Fruit fly (Drosophila melanogaster) whole organism, wandering third instar larva: ENCODE measurements around the gene Trf4-1.

ENCODE experiments used
- CG9705 ChIP-seq: fragments of 200-800 bp; sonication (Bioruptor generic); optimal IDR thresholded peaks from 2 replicates; lab custom pipeline; 2018; ENCODE audit warnings: missing biosample characterization, mild to moderate bottlenecking, missing genetic modification characterization
- CrebA ChIP-seq: fragments of 200-800 bp; sonication (Bioruptor generic); optimal IDR thresholded peaks from 2 replicates; lab custom pipeline; 2016; ENCODE audit warnings: missing biosample characterization, mild to moderate bottlenecking, missing genetic modification characterization, borderline replicate concordance
- Dfd ChIP-seq: fragments of >200 bp; optimal IDR thresholded peaks from 2 replicates; lab custom pipeline; 2017; ENCODE audit warnings: missing biosample characterization, missing genetic modification characterization
- GATAd ChIP-seq: sonication (Bioruptor generic); optimal IDR thresholded peaks from 2 replicates; lab custom pipeline; 2016; ENCODE audit warnings: missing biosample characterization, missing genetic modification characterization
- HLH106 ChIP-seq: fragments of 200-800 bp; optimal IDR thresholded peaks from 3 replicates; lab custom pipeline; 2019; ENCODE audit warnings: missing biosample characterization, mild to moderate bottlenecking, missing genetic modification characterization, moderate library complexity
- Hnf4 ChIP-seq: fragments of 200-800 bp; sonication (Bioruptor generic); optimal IDR thresholded peaks from 2 replicates; lab custom pipeline; 2016; ENCODE audit warnings: missing biosample characterization, mild to moderate bottlenecking, missing genetic modification characterization
- Hr83 ChIP-seq: fragments of 200-300 bp; sonication (Bioruptor generic); optimal IDR thresholded peaks from 2 replicates; lab custom pipeline; 2016; ENCODE audit warnings: missing biosample characterization, mild to moderate bottlenecking, missing genetic modification characterization, moderate library complexity; ENCODE audit not compliant: poor library complexity, severe bottlenecking
- Jra ChIP-seq: sonication (Bioruptor generic); optimal IDR thresholded peaks from 2 replicates; lab custom pipeline; 2016; ENCODE audit warnings: missing biosample characterization, missing genetic modification characterization
- N ChIP-seq: fragments of >200 bp; optimal IDR thresholded peaks from 2 replicates; lab custom pipeline; 2018; ENCODE audit warnings: missing biosample characterization, missing external identifiers, missing genetic modification characterization
- OdsH ChIP-seq: fragments of 200-800 bp; sonication (Bioruptor generic); optimal IDR thresholded peaks from 2 replicates; lab custom pipeline; 2016; ENCODE audit warnings: missing biosample characterization, mild to moderate bottlenecking, missing genetic modification characterization
- Rel ChIP-seq, 2 experiments: fragments of 200-800 bp; sonication (Bioruptor generic) in 1 of 2; optimal IDR thresholded peaks; 2 replicates in 1 of 2; 3 replicates in 1 of 2; lab custom pipeline; 2016 to 2019; ENCODE audit warnings: mild to moderate bottlenecking in 2 of 2, missing biosample characterization in 2 of 2, missing genetic modification characterization in 2 of 2, moderate library complexity in 1 of 2
- Sp1 ChIP-seq: fragments of 200-800 bp; sonication (Bioruptor generic); optimal IDR thresholded peaks from 3 replicates; lab custom pipeline; 2019; ENCODE audit warnings: missing biosample characterization, mild to moderate bottlenecking, missing genetic modification characterization, moderate library complexity
- Vsx2 ChIP-seq: fragments of 200-300, 225-300 bp; sonication (Bioruptor generic); optimal IDR thresholded peaks from 2 replicates; lab custom pipeline; 2018; ENCODE audit warnings: missing biosample characterization, missing genetic modification characterization; ENCODE audit not compliant: partially characterized antibody
- brk ChIP-seq: fragments of 200-800 bp; sonication (Bioruptor generic); optimal IDR thresholded peaks from 2 replicates; lab custom pipeline; 2016; ENCODE audit warnings: missing biosample characterization, mild to moderate bottlenecking, missing genetic modification characterization
- dl ChIP-seq, 2 experiments: fragments of 175-275, 200-275 bp in 1 of 2; fragments of 200-275 bp in 1 of 2; sonication (Bioruptor generic); optimal IDR thresholded peaks; lab custom pipeline; 2018; ENCODE audit warnings: mild to moderate bottlenecking in 2 of 2, missing biosample characterization in 2 of 2, missing genetic modification characterization in 2 of 2, moderate library complexity in 2 of 2; ENCODE audit not compliant: partially characterized antibody in 2 of 2, insufficient read depth in 1 of 2
- dsf ChIP-seq: sonication (Bioruptor generic); optimal IDR thresholded peaks from 2 replicates; lab custom pipeline; 2016; ENCODE audit warnings: missing biosample characterization, missing genetic modification characterization, borderline replicate concordance
- ey ChIP-seq: fragments of 200-800 bp; sonication (Bioruptor generic); optimal IDR thresholded peaks from 2 replicates; lab custom pipeline; 2016; ENCODE audit warnings: missing biosample characterization, missing genetic modification characterization
- foxo ChIP-seq, 2 experiments: fragments of 200-800 bp; sonication (Bioruptor generic); optimal IDR thresholded peaks; 2 replicates in 1 of 2; 3 replicates in 1 of 2; lab custom pipeline; 2016 to 2017; ENCODE audit warnings: missing biosample characterization in 2 of 2, missing genetic modification characterization in 2 of 2
- fru ChIP-seq: fragments of 200-800 bp; sonication (Bioruptor generic); optimal IDR thresholded peaks from 3 replicates; lab custom pipeline; 2016; ENCODE audit warnings: missing biosample characterization, mild to moderate bottlenecking, missing genetic modification characterization
- h ChIP-seq: fragments of 200-800 bp; sonication (Bioruptor generic); optimal IDR thresholded peaks from 3 replicates; lab custom pipeline; 2016; ENCODE audit warnings: missing biosample characterization, mild to moderate bottlenecking, missing genetic modification characterization
- jim ChIP-seq: fragments of 175-275, 200-325 bp; sonication (Bioruptor generic); optimal IDR thresholded peaks from 2 replicates; lab custom pipeline; 2016; ENCODE audit warnings: missing biosample characterization, mild to moderate bottlenecking, missing genetic modification characterization
- pan ChIP-seq: fragments of >200 bp; optimal IDR thresholded peaks from 2 replicates; lab custom pipeline; 2017
- psq ChIP-seq: fragments of 200-800 bp; sonication (Bioruptor generic); optimal IDR thresholded peaks from 3 replicates; lab custom pipeline; 2017; ENCODE audit warnings: missing biosample characterization, mild to moderate bottlenecking, missing genetic modification characterization, moderate library complexity
- rgr ChIP-seq: fragments of 200-800 bp; sonication (Bioruptor generic); optimal IDR thresholded peaks from 3 replicates; lab custom pipeline; 2016; ENCODE audit warnings: missing biosample characterization, mild to moderate bottlenecking, missing genetic modification characterization
- sage ChIP-seq: fragments of 200-800 bp; sonication (Bioruptor generic); optimal IDR thresholded peaks from 2 replicates; lab custom pipeline; 2016; ENCODE audit warnings: missing biosample characterization, mild to moderate bottlenecking, missing genetic modification characterization
- sv ChIP-seq: fragments of 200-800 bp; sonication (Bioruptor generic); optimal IDR thresholded peaks from 3 replicates; lab custom pipeline; 2016; ENCODE audit warnings: missing biosample characterization, missing genetic modification characterization
- tai ChIP-seq: sonication (Bioruptor generic); optimal IDR thresholded peaks from 2 replicates; lab custom pipeline; 2016; ENCODE audit warnings: missing biosample characterization, missing genetic modification characterization
- usp ChIP-seq: fragments of >200 bp; optimal IDR thresholded peaks from 2 replicates; lab custom pipeline; 2017; ENCODE audit warnings: missing biosample characterization, missing genetic modification characterization

Gene Trf4-1

DNA sequence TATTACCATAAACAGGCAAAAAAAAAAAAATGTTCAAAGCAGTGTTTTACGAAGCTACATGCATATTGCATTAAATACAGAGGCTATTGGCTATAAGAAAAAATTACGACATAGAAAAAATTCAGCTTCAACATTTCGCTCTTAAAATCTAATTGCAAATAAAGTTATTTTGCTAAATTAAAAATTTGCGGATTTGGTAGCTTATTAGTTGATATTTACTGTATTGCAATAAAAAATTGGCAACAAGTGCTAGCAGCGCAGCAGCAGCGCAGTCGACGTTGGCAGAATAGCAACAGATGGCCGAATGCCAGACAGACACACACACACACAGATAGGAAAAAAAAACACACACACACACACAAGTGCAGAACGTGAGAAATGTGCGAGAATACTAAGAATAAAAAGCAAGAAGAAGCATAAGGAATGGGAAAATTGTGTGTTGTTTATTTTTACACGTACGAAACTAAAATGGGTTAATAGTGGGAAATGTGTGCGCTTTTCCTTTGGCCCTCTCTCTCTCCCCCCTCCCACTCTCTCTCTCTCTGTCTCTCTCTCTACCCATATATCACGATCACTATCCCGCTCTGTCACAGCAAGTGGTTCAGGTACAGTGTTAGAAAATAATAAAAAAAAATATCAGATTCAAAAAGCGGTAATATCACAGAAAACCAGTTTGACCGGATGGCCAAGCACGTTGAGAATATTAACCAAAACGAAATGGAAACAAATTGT, 26.4 kb upstream of the Trf4-1 start (continued):
- TF ChIP-seq CG9705 (no peak), psq (GFP tag; lab: Kevin White, UChicago) (no peak), Rel (GFP tag; optimal IDR thresholded peaks at IDR 0.05; lab: Kevin White, UChicago) (no peak), Rel (tag; optimal IDR thresholded peaks at IDR 0.05; lab: Kevin White, UChicago) (no peak)

DNA sequence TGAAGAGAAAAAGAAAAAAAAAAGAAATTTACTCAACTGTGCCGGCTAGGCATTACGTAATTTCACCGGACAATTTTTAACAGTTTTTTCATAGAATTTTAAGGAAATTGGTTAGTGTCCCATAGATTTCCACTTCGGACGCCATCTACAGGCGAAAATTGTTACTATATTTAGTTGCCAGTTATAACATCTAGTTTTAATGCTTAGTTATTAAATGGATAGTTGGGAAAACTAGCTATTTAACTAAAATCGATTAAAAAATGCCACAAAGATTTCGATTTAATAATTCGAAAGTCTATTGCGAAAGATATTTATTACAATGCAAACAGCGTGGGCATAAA, 25.8 kb upstream of the Trf4-1 start:
- TF ChIP-seq foxo (GFP tag; optimal IDR thresholded peaks at IDR 0.05; lab: Kevin White, UChicago) = no peak
- TF ChIP-seq usp = no peak
- no peak for TF ChIP-seq tai (GFP tag; lab: Kevin White, UChicago)
- TF ChIP-seq ey (GFP tag; lab: Kevin White, UChicago) = no peak
- TF ChIP-seq sv (GFP tag; lab: Kevin White, UChicago) = no peak
- no peak for TF ChIP-seq Hr83 (GFP tag; lab: Kevin White, UChicago)

DNA sequence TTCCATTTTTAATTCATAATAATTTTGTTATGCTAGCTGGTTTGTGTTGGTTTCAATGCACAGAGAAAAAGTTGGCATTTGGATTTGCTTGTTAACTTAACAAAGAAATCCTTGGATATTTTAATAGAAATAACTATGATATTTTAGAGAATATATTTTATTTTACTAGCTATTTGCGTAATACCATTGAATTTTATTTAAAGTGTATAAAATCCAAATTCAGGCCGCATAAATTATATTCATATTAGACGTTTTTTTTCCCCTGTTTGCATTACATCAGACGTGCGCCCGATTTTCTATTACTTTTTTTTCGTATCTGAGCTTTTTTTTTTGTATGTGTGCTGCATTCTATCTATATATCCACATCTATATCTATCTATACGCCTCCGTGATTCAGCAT, 25.4 kb upstream of the Trf4-1 start:
- TF ChIP-seq rgr (GFP tag; lab: Kevin White, UChicago) = no peak
- TF ChIP-seq foxo (GFP tag; optimal IDR thresholded peaks at IDR 0.05; lab: Kevin White, UChicago) = no peak

DNA sequence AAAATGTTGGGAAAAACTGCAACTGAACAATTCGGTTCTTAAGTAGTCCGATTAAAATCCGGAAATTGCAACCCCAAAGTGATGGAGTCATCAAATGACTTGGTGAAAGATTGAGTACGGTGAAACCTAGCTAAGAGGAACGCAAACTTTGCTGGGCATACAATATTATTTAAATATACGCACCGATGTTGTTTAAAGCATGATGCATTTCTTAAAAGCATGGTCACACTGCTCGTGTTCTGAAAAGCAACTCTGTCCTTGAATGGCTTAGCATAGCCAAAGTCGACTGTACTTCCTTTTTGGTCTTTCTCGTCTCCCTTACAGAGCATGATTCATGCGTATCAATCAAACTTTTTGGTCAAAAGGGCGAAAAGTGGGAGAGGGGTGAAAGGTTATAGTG, 23.5 kb upstream of the Trf4-1 start:
- TF ChIP-seq Vsx2 (GFP tag; lab: Kevin White, UChicago) (no peak), GATAd (GFP tag; lab: Kevin White, UChicago) (no peak), fru (peak; percentile 24), sage (GFP tag; lab: Kevin White, UChicago) (no peak), sv (GFP tag; lab: Kevin White, UChicago) (no peak), jim (no peak), foxo (GFP tag; optimal IDR thresholded peaks at IDR 0.05; lab: Kevin White, UChicago) (peak in 1 of 2 experiments; percentile 24), dsf (GFP tag; lab: Kevin White, UChicago) (no peak)

DNA sequence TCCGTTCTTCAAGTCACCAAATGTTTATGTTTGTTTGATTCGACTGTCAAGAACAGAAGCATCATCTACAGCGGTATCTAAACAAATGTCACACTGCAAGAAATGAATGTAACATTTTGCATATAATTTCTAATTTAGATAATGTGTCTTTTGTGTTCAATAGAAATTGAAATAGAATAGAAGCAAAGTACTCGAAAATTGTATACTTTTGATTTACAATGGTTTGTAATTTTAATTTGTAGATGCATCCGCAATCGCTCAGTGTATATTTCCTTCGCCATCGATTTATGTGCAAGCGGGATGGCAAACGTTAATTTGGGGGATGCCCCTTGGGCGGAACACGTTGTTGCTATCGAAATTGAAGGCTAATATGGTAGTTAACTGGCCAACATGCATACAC, 21.9 kb upstream of the Trf4-1 start:
- TF ChIP-seq Sp1 (GFP tag; lab: Kevin White, UChicago) = peak; percentile 22
- TF ChIP-seq fru = peak; percentile 33
- peak; percentile 17 for TF ChIP-seq h
- TF ChIP-seq rgr (GFP tag; lab: Kevin White, UChicago) = peak; percentile 3
- TF ChIP-seq foxo (GFP tag; optimal IDR thresholded peaks at IDR 0.05; lab: Kevin White, UChicago) = peak in 1 of 2 experiments; percentile 46
- TF ChIP-seq tai (GFP tag; lab: Kevin White, UChicago) = no peak
- TF ChIP-seq dl (GFP tag; optimal IDR thresholded peaks at IDR 0.05; lab: Kevin White, UChicago; ENCODE audit: insufficient read depth in 1 of 2, partially characterized antibody in 2 of 2) = no peak
- no peak for TF ChIP-seq brk (GFP tag; lab: Kevin White, UChicago)
- TF ChIP-seq Hnf4 (GFP tag; lab: Kevin White, UChicago) = peak; percentile 21
- TF ChIP-seq pan (lab: Kevin White, UChicago) = no peak
- no peak for TF ChIP-seq Jra
- TF ChIP-seq ey (GFP tag; lab: Kevin White, UChicago) = peak; percentile 40
- TF ChIP-seq HLH106 (tag; lab: Kevin White, UChicago) = peak; percentile 23
- TF ChIP-seq CrebA (GFP tag; lab: Kevin White, UChicago) = no peak

DNA sequence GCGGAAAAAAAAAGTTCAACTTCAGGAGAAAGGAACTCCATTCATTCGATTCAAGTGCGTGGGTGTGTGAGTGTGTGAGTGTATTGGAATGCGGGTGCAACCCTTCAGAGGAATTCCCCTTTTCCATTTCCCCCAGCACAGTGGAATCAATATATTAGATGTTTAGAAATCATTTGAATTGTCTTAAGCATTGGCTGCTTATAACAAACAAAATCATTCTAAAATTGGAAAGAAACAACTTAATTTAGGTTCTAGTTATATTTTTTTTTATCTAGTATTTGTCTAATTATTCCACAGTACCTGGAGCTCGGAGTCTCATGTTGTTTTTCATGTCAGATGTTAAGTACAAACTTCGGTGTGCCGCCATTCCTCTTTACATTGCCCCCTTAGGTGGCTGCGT, 21.1 kb upstream of the Trf4-1 start:
- TF ChIP-seq ey (GFP tag; lab: Kevin White, UChicago) = no peak
- peak; percentile 31 for TF ChIP-seq h
- TF ChIP-seq sage (GFP tag; lab: Kevin White, UChicago) = no peak
- TF ChIP-seq Hr83 (GFP tag; lab: Kevin White, UChicago) = no peak
- no peak for TF ChIP-seq pan (lab: Kevin White, UChicago)
- no peak for TF ChIP-seq Jra
- no peak for TF ChIP-seq fru
- no peak for TF ChIP-seq usp
- no peak for TF ChIP-seq Dfd
- TF ChIP-seq Sp1 (GFP tag; lab: Kevin White, UChicago) = peak; percentile 25
- no peak for TF ChIP-seq OdsH
- TF ChIP-seq rgr (GFP tag; lab: Kevin White, UChicago) = peak; percentile 14
- peak; percentile 42 for TF ChIP-seq HLH106 (tag; lab: Kevin White, UChicago)
- no peak for TF ChIP-seq N (GFP tag; lab: Kevin White, UChicago)
- TF ChIP-seq jim = no peak
- TF ChIP-seq foxo (GFP tag; optimal IDR thresholded peaks at IDR 0.05; lab: Kevin White, UChicago) = no peak
